Worm (Caenorhabditis elegans) whole organism, L2 larva: ENCODE measurements around the gene pho-4.

ENCODE experiments used
- R02D3.7 ChIP-seq: fragments of 150-350 bp; optimal IDR thresholded peaks from 2 replicates; lab custom pipeline; 2014; ENCODE audit warnings: missing biosample characterization, missing genetic modification characterization
- ceh-16 ChIP-seq: fragments of 150-350 bp; optimal IDR thresholded peaks from 2 replicates; lab custom pipeline; 2014; ENCODE audit warnings: missing biosample characterization, missing genetic modification characterization
- egl-27 ChIP-seq: sonication (generic microtip); optimal IDR thresholded peaks from 3 replicates; lab custom pipeline; 2017; ENCODE audit warnings: missing biosample characterization, missing genetic modification reagents, missing genetic modification characterization
- fos-1 ChIP-seq: fragments of 150-350 bp; optimal IDR thresholded peaks from 2 replicates; lab custom pipeline; 2014; ENCODE audit warnings: missing biosample characterization, missing genetic modification characterization
- lin-13 ChIP-seq: fragments of 150-350 bp; optimal IDR thresholded peaks from 2 replicates; lab custom pipeline; 2014; ENCODE audit warnings: missing biosample characterization, missing genetic modification reagents, missing genetic modification characterization
- mab-5 ChIP-seq: fragments of 150-350 bp; optimal IDR thresholded peaks from 2 replicates; lab custom pipeline; 2014; ENCODE audit warnings: missing biosample characterization, missing genetic modification characterization
- mdl-1 ChIP-seq, 2 experiments: fragments of 150-350 bp in 1 of 2; sonication (generic microtip) in 1 of 2; optimal IDR thresholded peaks; 2 replicates each; lab custom pipeline; 2017; ENCODE audit warnings: missing biosample characterization in 2 of 2, missing genetic modification characterization in 2 of 2
- nhr-21 ChIP-seq: fragments of 150-350 bp; optimal IDR thresholded peaks from 2 replicates; lab custom pipeline; 2014; ENCODE audit warnings: missing biosample characterization, missing genetic modification characterization
- nhr-6 ChIP-seq: fragments of 150-350 bp; optimal IDR thresholded peaks from 2 replicates; lab custom pipeline; 2014; ENCODE audit warnings: missing biosample characterization, missing genetic modification characterization
- skn-1 ChIP-seq: sonication (generic microtip); optimal IDR thresholded peaks from 2 replicates; lab custom pipeline; 2017; ENCODE audit warnings: missing biosample characterization, missing genetic modification characterization
- sma-9 ChIP-seq, 2 experiments: fragments of 150-350 bp in 1 of 2; sonication (generic microtip) in 1 of 2; optimal IDR thresholded peaks; 2 replicates each; lab custom pipeline; 2014 to 2016; ENCODE audit warnings: missing genetic modification characterization in 2 of 2, mild to moderate bottlenecking in 1 of 2, missing biosample characterization in 1 of 2, missing compliant biosample characterization in 1 of 2, missing genetic modification reagents in 1 of 2, moderate library complexity in 1 of 2
- unc-39 ChIP-seq: fragments of 150-350 bp; optimal IDR thresholded peaks from 2 replicates; lab custom pipeline; 2014; ENCODE audit warnings: missing biosample characterization, missing genetic modification characterization
- unc-62 ChIP-seq: fragments of 150-350 bp; optimal IDR thresholded peaks from 2 replicates; lab custom pipeline; 2014; ENCODE audit warnings: missing biosample characterization, missing genetic modification reagents, missing genetic modification characterization
- zag-1 ChIP-seq: fragments of 150-350 bp; optimal IDR thresholded peaks from 2 replicates; lab custom pipeline; 2014; ENCODE audit warnings: missing biosample characterization, missing genetic modification characterization
- ztf-4 ChIP-seq: fragments of 150-350 bp; optimal IDR thresholded peaks from 2 replicates; lab custom pipeline; 2014; ENCODE audit warnings: missing biosample characterization, missing genetic modification characterization

The pho-4 gene

DNA sequence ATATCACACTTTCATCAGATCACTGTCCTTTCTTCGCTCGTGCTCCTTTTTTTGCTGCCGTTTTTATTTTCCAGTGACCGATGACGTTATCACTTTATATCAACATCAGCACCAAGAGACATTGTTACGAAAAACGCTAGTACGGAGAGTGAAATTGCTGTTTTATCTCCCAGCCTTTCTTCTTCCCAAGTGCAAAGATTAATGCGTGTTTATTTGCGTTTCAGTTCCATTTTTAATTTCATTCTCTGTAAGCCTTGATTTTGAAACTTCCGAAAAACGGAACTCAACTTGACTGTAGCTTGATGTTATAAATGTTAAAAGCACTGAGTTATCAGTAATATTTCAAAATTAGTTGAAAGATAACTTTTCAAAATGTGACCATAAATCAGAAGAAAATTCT, 51.4 kb downstream of the pho-4 start:
- TF ChIP-seq R02D3.7 (tag; lab: Kevin White, UChicago) (no peak), egl-27 (tag; lab: Kevin White, UChicago) (no peak), sma-9 (GFP tag; optimal IDR thresholded peaks at IDR 0.05; lab: Kevin White, UChicago) (peak; percentile 29), sma-9 (tag; optimal IDR thresholded peaks at IDR 0.05; lab: Kevin White, UChicago) (no peak), unc-62 (GFP tag; lab: Kevin White, UChicago) (no peak), skn-1 (tag; lab: Kevin White, UChicago) (no peak), nhr-21 (tag; lab: Kevin White, UChicago) (no peak), zag-1 (no peak), ceh-16 (tag; lab: Kevin White, UChicago) (no peak), fos-1 (tag; lab: Kevin White, UChicago) (peak; percentile 63), unc-39 (tag; lab: Kevin White, UChicago) (no peak), mab-5 (tag; lab: Kevin White, UChicago) (no peak), nhr-6 (tag; lab: Kevin White, UChicago) (no peak), ztf-4 (tag; lab: Kevin White, UChicago) (no peak), mdl-1 (tag; optimal IDR thresholded peaks at IDR 0.05; lab: Kevin White, UChicago) (no peak), lin-13 (GFP tag; lab: Kevin White, UChicago) (no peak)
- TF ChIP-seq, all 48 proteins: peak for 2
